Fruit fly (Drosophila melanogaster) whole organism: ENCODE measurements around the gene Nt5a.

Experiments used
- CG8478 ChIP-seq: fragments of >200 bp; optimal IDR thresholded peaks from 2 replicates; lab custom pipeline; 2018; ENCODE audit warnings: inconsistent platforms
- EcR ChIP-seq, 2 experiments: fragments of >200 bp; optimal IDR thresholded peaks; 2 replicates each; lab custom pipeline; 2017; ENCODE audit warnings: missing biosample characterization in 2 of 2, missing genetic modification characterization in 2 of 2, missing genetic modification reagents in 2 of 2

dm6 chr3L:1348935-1349334 is 41.7 kb upstream of the Nt5a start:
- TF ChIP-seq EcR (GFP tag; optimal IDR thresholded peaks at IDR 0.05; lab: Kevin White, UChicago), result no peak
- TF ChIP-seq CG8478 (lab: Kevin White, UChicago), result no peak
